Fruit fly (Drosophila melanogaster) whole organism, embryonic: ENCODE data around the gene Rcd2.
A peak's percentile ranks its signal among the peaks of the same experiment; 100 is the strongest.

Experiments
- Antp ChIP-seq: fragments of 200-800 bp; sonication (Bioruptor generic); optimal IDR thresholded peaks from 3 replicates; lab custom pipeline; 2016; ENCODE audit warnings: missing biosample characterization, missing genetic modification characterization
- B-H1 ChIP-seq: fragments of 200-800 bp; sonication (Bioruptor generic); IDR thresholded peaks from 3 replicates; pipeline ENCODE4 v1.3.6; 2022; ENCODE audit warnings: missing biosample characterization, missing genetic modification characterization
- CG10267 ChIP-seq: fragments of 200-800 bp; sonication (Bioruptor generic); optimal IDR thresholded peaks from 2 replicates; lab custom pipeline; 2018; ENCODE audit warnings: missing biosample characterization, mild to moderate bottlenecking, missing genetic modification characterization, moderate library complexity
- CG12744 ChIP-seq: fragments of 200-800 bp; sonication (Bioruptor generic); optimal IDR thresholded peaks from 2 replicates; lab custom pipeline; 2016; ENCODE audit warnings: missing biosample characterization, missing genetic modification characterization
- CG16779 ChIP-seq: fragments of 200-800 bp; sonication (Bioruptor generic); IDR thresholded peaks from 2 replicates; pipeline ENCODE4 v1.3.6; 2022; ENCODE audit warnings: missing biosample characterization, missing genetic modification characterization
- CG17361 ChIP-seq: fragments of 200-800 bp; sonication (Bioruptor generic); IDR thresholded peaks from 3 replicates; pipeline ENCODE4 v1.3.6; 2022; ENCODE audit warnings: missing biosample characterization, missing genetic modification characterization
- CG17802 ChIP-seq: fragments of 200-800 bp; sonication (Bioruptor generic); optimal IDR thresholded peaks from 2 replicates; lab custom pipeline; 2018; ENCODE audit warnings: missing biosample characterization, mild to moderate bottlenecking, missing genetic modification characterization, moderate library complexity
- CG18476 ChIP-seq: fragments of 200-800 bp; sonication (Bioruptor generic); optimal IDR thresholded peaks from 2 replicates; lab custom pipeline; 2016; ENCODE audit warnings: missing biosample characterization, mild to moderate bottlenecking, missing genetic modification characterization
- CG31365 ChIP-seq: fragments of 200-800 bp; sonication (Bioruptor generic); optimal IDR thresholded peaks from 2 replicates; lab custom pipeline; 2018; ENCODE audit warnings: missing biosample characterization, mild to moderate bottlenecking, missing genetic modification characterization
- CG3838 ChIP-seq: fragments of 200-800 bp; sonication (Bioruptor generic); optimal IDR thresholded peaks from 3 replicates; lab custom pipeline; 2016; ENCODE audit warnings: missing biosample characterization, missing genetic modification characterization
- CG43689 ChIP-seq: fragments of 200-800 bp; sonication (Bioruptor generic); IDR thresholded peaks from 2 replicates; pipeline ENCODE4 v1.3.6; 2022; ENCODE audit warnings: missing biosample characterization, missing genetic modification characterization
- CG6689 ChIP-seq: fragments of 200-800 bp; sonication (Bioruptor generic); IDR thresholded peaks from 2 replicates; pipeline ENCODE4 v1.3.6; 2022; ENCODE audit warnings: missing biosample characterization, missing genetic modification characterization
- CG6813 ChIP-seq: fragments of 200-800 bp; sonication (Bioruptor generic); optimal IDR thresholded peaks from 2 replicates; lab custom pipeline; 2017; ENCODE audit warnings: missing biosample characterization, missing genetic modification characterization, mild to moderate bottlenecking, moderate library complexity, missing genetic modification reagents
- CG7987 ChIP-seq: fragments of 200-800 bp; sonication (Bioruptor generic); optimal IDR thresholded peaks from 2 replicates; lab custom pipeline; 2018; ENCODE audit warnings: missing biosample characterization, mild to moderate bottlenecking, missing genetic modification characterization, moderate library complexity
- CG8359 ChIP-seq: fragments of 200-800 bp; sonication (Bioruptor generic); optimal IDR thresholded peaks from 2 replicates; lab custom pipeline; 2017; ENCODE audit warnings: missing biosample characterization, mild to moderate bottlenecking, missing genetic modification characterization, borderline replicate concordance
- CG9215 ChIP-seq: fragments of 200-800 bp; sonication (Bioruptor generic); IDR thresholded peaks from 2 replicates; pipeline ENCODE4 v1.3.6; 2022; ENCODE audit warnings: missing biosample characterization, missing genetic modification characterization
- CrebB ChIP-seq: fragments of 200-800 bp; sonication (Bioruptor generic); optimal IDR thresholded peaks from 3 replicates; lab custom pipeline; 2018; ENCODE audit warnings: missing biosample characterization, mild to moderate bottlenecking, missing genetic modification characterization
- GATAe ChIP-seq: fragments of 200-800 bp; sonication (Bioruptor generic); conservative IDR thresholded peaks from 2 replicates; pipeline ENCODE4 v1.3.6; 2022; ENCODE audit warnings: missing biosample characterization, missing genetic modification characterization
- Gsc ChIP-seq: fragments of 200-800 bp; sonication (Bioruptor generic); IDR thresholded peaks from 2 replicates; pipeline ENCODE4 v1.3.6; 2022; ENCODE audit warnings: missing biosample characterization, missing genetic modification characterization
- HHEX ChIP-seq: fragments of 200-800 bp; sonication (Bioruptor generic); optimal IDR thresholded peaks from 3 replicates; lab custom pipeline; 2017; ENCODE audit warnings: missing biosample characterization, mild to moderate bottlenecking, missing genetic modification characterization, missing genetic modification reagents
- HLH54F ChIP-seq: fragments of 200-800 bp; sonication (Bioruptor generic); optimal IDR thresholded peaks from 3 replicates; lab custom pipeline; 2016; ENCODE audit warnings: missing biosample characterization, missing genetic modification characterization
- HmgD ChIP-seq: fragments of 200-800 bp; sonication (Bioruptor generic); optimal IDR thresholded peaks from 3 replicates; lab custom pipeline; 2016; ENCODE audit warnings: missing biosample characterization, missing genetic modification characterization
- Lhr ChIP-seq: fragments of 200-800 bp; sonication (Bioruptor generic); optimal IDR thresholded peaks from 3 replicates; lab custom pipeline; 2017; ENCODE audit warnings: mild to moderate bottlenecking, missing biosample characterization, missing genetic modification reagents, missing genetic modification characterization
- NC2α ChIP-seq: fragments of 200-800 bp; sonication (Bioruptor generic); optimal IDR thresholded peaks from 2 replicates; lab custom pipeline; 2016; ENCODE audit warnings: missing biosample characterization, missing genetic modification characterization
- NFAT ChIP-seq: fragments of 200-800 bp; sonication (Bioruptor generic); IDR thresholded peaks from 2 replicates; pipeline ENCODE4 v1.3.6; 2022; ENCODE audit warnings: missing biosample characterization, missing genetic modification characterization
- Oli ChIP-seq: fragments of 200-800 bp; sonication (Bioruptor generic); optimal IDR thresholded peaks from 2 replicates; lab custom pipeline; 2018; ENCODE audit warnings: missing biosample characterization, mild to moderate bottlenecking, missing genetic modification characterization, moderate library complexity
- Scr ChIP-seq: fragments of 200-800 bp; sonication (Bioruptor generic); IDR thresholded peaks from 2 replicates; pipeline ENCODE4 v1.3.6; 2022; ENCODE audit warnings: missing biosample characterization, missing genetic modification characterization; ENCODE audit not compliant: partially characterized antibody
- Six4 ChIP-seq: fragments of 200-800 bp; sonication (Bioruptor generic); optimal IDR thresholded peaks from 2 replicates; lab custom pipeline; 2016; ENCODE audit warnings: missing biosample characterization, missing genetic modification characterization
- ash1 ChIP-seq: fragments of 200-800 bp; sonication (Bioruptor generic); optimal IDR thresholded peaks from 2 replicates; lab custom pipeline; 2018; ENCODE audit warnings: missing biosample characterization, mild to moderate bottlenecking, missing genetic modification characterization
- chif ChIP-seq, 2 experiments: fragments of 200-800 bp; sonication (Bioruptor generic); optimal IDR thresholded peaks; 3 replicates each; lab custom pipeline; 2016; ENCODE audit warnings: missing biosample characterization in 2 of 2, missing genetic modification characterization in 2 of 2
- ci ChIP-seq: fragments of 200-800 bp; sonication (Bioruptor generic); IDR thresholded peaks from 3 replicates; pipeline ENCODE4 v1.3.6; 2022; ENCODE audit warnings: missing biosample characterization, missing genetic modification characterization
- crc ChIP-seq: fragments of 200-800 bp; sonication (Bioruptor generic); optimal IDR thresholded peaks from 2 replicates; lab custom pipeline; 2016; ENCODE audit warnings: missing biosample characterization, missing genetic modification characterization
- cwo ChIP-seq: fragments of 200-800 bp; sonication (Bioruptor generic); optimal IDR thresholded peaks from 3 replicates; lab custom pipeline; 2017; ENCODE audit warnings: missing biosample characterization, missing genetic modification characterization, mild to moderate bottlenecking, moderate library complexity, missing genetic modification reagents
- danr ChIP-seq: fragments of 200-800 bp; sonication (Bioruptor generic); IDR thresholded peaks from 2 replicates; pipeline ENCODE4 v1.3.6; 2022; ENCODE audit warnings: missing biosample characterization, missing genetic modification characterization
- dpn ChIP-seq, 2 experiments: fragments of 200-800 bp; sonication (Bioruptor generic); optimal IDR thresholded peaks; 3 replicates each; lab custom pipeline; 2016; ENCODE audit warnings: missing biosample characterization in 2 of 2, missing genetic modification characterization in 2 of 2
- dysf ChIP-seq: fragments of 200-800 bp; sonication (Bioruptor generic); IDR thresholded peaks from 3 replicates; pipeline ENCODE4 v1.3.6; 2022; ENCODE audit warnings: missing biosample characterization, missing genetic modification characterization
- ems ChIP-seq: fragments of 200-800 bp; sonication (Bioruptor generic); optimal IDR thresholded peaks from 3 replicates; lab custom pipeline; 2016; ENCODE audit warnings: missing biosample characterization, missing genetic modification characterization
- exex ChIP-seq: fragments of 200-800 bp; sonication (Bioruptor generic); optimal IDR thresholded peaks from 4 replicates; lab custom pipeline; 2018; ENCODE audit warnings: missing biosample characterization, mild to moderate bottlenecking, missing genetic modification characterization, moderate library complexity
- kah ChIP-seq: fragments of 200-800 bp; sonication (Bioruptor generic); optimal IDR thresholded peaks from 2 replicates; lab custom pipeline; 2018; ENCODE audit warnings: missing biosample characterization, mild to moderate bottlenecking, missing genetic modification characterization
- knrl ChIP-seq: fragments of 200-800 bp; sonication (Bioruptor generic); IDR thresholded peaks from 3 replicates; pipeline ENCODE4 v1.3.6; 2022; ENCODE audit warnings: missing biosample characterization, missing genetic modification characterization; ENCODE audit not compliant: partially characterized antibody
- lbe ChIP-seq: fragments of 200-800 bp; sonication (Bioruptor generic); optimal IDR thresholded peaks from 2 replicates; lab custom pipeline; 2016; ENCODE audit warnings: missing biosample characterization, mild to moderate bottlenecking, missing genetic modification characterization
- lilli ChIP-seq: fragments of 200-800 bp; sonication (Bioruptor generic); optimal IDR thresholded peaks from 3 replicates; lab custom pipeline; 2016; ENCODE audit warnings: missing biosample characterization, missing genetic modification characterization
- pho ChIP-seq: fragments of 200-800 bp; sonication (Bioruptor generic); optimal IDR thresholded peaks from 2 replicates; lab custom pipeline; 2016; ENCODE audit warnings: missing biosample characterization, missing genetic modification characterization
- pita ChIP-seq: fragments of 200-800 bp; sonication (Bioruptor generic); optimal IDR thresholded peaks from 2 replicates; lab custom pipeline; 2017; ENCODE audit warnings: missing biosample characterization, mild to moderate bottlenecking, missing genetic modification characterization
- row ChIP-seq: fragments of 200-800 bp; sonication (Bioruptor generic); IDR thresholded peaks from 3 replicates; pipeline ENCODE4 v1.3.6; 2022; ENCODE audit warnings: missing biosample characterization, missing genetic modification characterization
- sr ChIP-seq: fragments of 200-800 bp; sonication (Bioruptor generic); IDR thresholded peaks from 3 replicates; pipeline ENCODE4 v1.3.6; 2022; ENCODE audit warnings: missing biosample characterization, missing genetic modification characterization
- unpg ChIP-seq: fragments of 200-800 bp; sonication (Bioruptor generic); optimal IDR thresholded peaks from 3 replicates; lab custom pipeline; 2018; ENCODE audit warnings: missing biosample characterization, mild to moderate bottlenecking, missing genetic modification characterization, moderate library complexity
- zen ChIP-seq: fragments of 200-800 bp; sonication (Bioruptor generic); optimal IDR thresholded peaks from 3 replicates; lab custom pipeline; 2018; ENCODE audit warnings: missing biosample characterization, mild to moderate bottlenecking, missing genetic modification characterization, moderate library complexity
- zen2 ChIP-seq: fragments of 200-800 bp; sonication (Bioruptor generic); IDR thresholded peaks from 3 replicates; pipeline ENCODE4 v1.3.6; 2022; ENCODE audit warnings: missing biosample characterization, missing genetic modification characterization; ENCODE audit not compliant: partially characterized antibody
- zfh1 ChIP-seq: fragments of 200-800 bp; sonication (Bioruptor generic); IDR thresholded peaks from 3 replicates; pipeline ENCODE4 v1.3.6; 2022; ENCODE audit warnings: missing biosample characterization, missing genetic modification characterization

The Rcd2 gene

dm6 chr3L:20494780-20495591 lies 45.2 kb downstream of the Rcd2 start, which contains the start of gene ZnT77C (continued):
- TF ChIP-seq CG8359 (GFP tag; lab: Kevin White, UChicago) (no peak), ash1 (GFP tag; lab: Kevin White, UChicago) (no peak), CG3838 (no peak), NC2α (GFP tag; lab: Kevin White, UChicago) (no peak), knrl (GFP tag; lab: Robert Waterston, UW) (no peak), NFAT (GFP tag; lab: Robert Waterston, UW) (no peak), CG16779 (GFP tag; lab: Robert Waterston, UW) (no peak), HHEX (GFP tag; lab: Kevin White, UChicago) (no peak), zen (tag; lab: Kevin White, UChicago) (no peak), CrebB (peak; percentile 7), unpg (GFP tag; lab: Kevin White, UChicago) (no peak), crc (GFP tag; lab: Kevin White, UChicago) (no peak), zfh1 (GFP tag; lab: Robert Waterston, UW) (no peak), CG43689 (no peak), CG12744 (GFP tag; lab: Kevin White, UChicago) (no peak), Scr (peak; percentile 35; the same call in 1 of the 2 replicates), cwo (GFP tag; lab: Kevin White, UChicago) (no peak), Antp (GFP tag; lab: Kevin White, UChicago) (no peak), Lhr (GFP tag; lab: Kevin White, UChicago) (peak; percentile 79), CG10267 (peak; percentile 33), GATAe (GFP tag; lab: Robert Waterston, UW) (no peak), exex (tag; lab: Kevin White, UChicago) (no peak), dysf (no peak), chif (GFP tag; optimal IDR thresholded peaks at IDR 0.05; lab: Kevin White, UChicago) (no peak), CG6689 (no peak), sr (GFP tag; lab: Robert Waterston, UW) (no peak), kah (GFP tag; lab: Kevin White, UChicago) (no peak), CG9215 (GFP tag; lab: Robert Waterston, UW) (no peak), HmgD (GFP tag; lab: Kevin White, UChicago) (no peak), danr (GFP tag; lab: Robert Waterston, UW) (no peak), lbe (no peak), CG6813 (GFP tag; lab: Kevin White, UChicago) (no peak), CG18476 (GFP tag; lab: Kevin White, UChicago) (no peak), Oli (tag; lab: Kevin White, UChicago) (no peak), Gsc (GFP tag; lab: Robert Waterston, UW) (no peak), dpn (GFP tag; optimal IDR thresholded peaks at IDR 0.05; lab: Kevin White, UChicago) (no peak), zen2 (GFP tag; lab: Robert Waterston, UW) (no peak), ci (GFP tag; lab: Robert Waterston, UW) (no peak), Six4 (GFP tag; lab: Kevin White, UChicago) (no peak), B-H1 (GFP tag; lab: Robert Waterston, UW) (no peak), pho (GFP tag; lab: Kevin White, UChicago) (no peak), CG17802 (tag; lab: Kevin White, UChicago) (no peak), row (GFP tag; lab: Robert Waterston, UW) (peak; percentile 48), CG7987 (GFP tag; lab: Kevin White, UChicago) (no peak), lilli (GFP tag; lab: Kevin White, UChicago) (no peak), ems (GFP tag; lab: Kevin White, UChicago) (no peak), pita (GFP tag; lab: Kevin White, UChicago) (no peak), CG31365 (tag; lab: Kevin White, UChicago) (no peak), HLH54F (no peak), CG17361 (GFP tag; lab: Robert Waterston, UW) (0 out of 3 replicates have a peak, but pooled peaks have one; percentile 31)
